Worm (Caenorhabditis elegans) whole organism, L4 larva: ENCODE measurements around the gene C49H3.16.

Experiments
- D1046.2 ChIP-seq: fragments of 200-800 bp; sonication (Bioruptor generic); IDR thresholded peaks from 2 replicates; pipeline ENCODE4 v1.3.6; 2022; ENCODE audit warnings: missing genetic modification characterization, missing compliant biosample characterization
- F10B5.3 ChIP-seq: sonication (generic microtip); optimal IDR thresholded peaks from 2 replicates; lab custom pipeline; 2016; ENCODE audit warnings: mild to moderate bottlenecking, missing genetic modification characterization, missing compliant biosample characterization
- F37D6.2 ChIP-seq: sonication (generic microtip); optimal IDR thresholded peaks from 2 replicates; lab custom pipeline; 2016; ENCODE audit warnings: mild to moderate bottlenecking, missing genetic modification characterization, missing compliant biosample characterization
- F49E8.2 ChIP-seq: sonication (generic microtip); optimal IDR thresholded peaks from 2 replicates; lab custom pipeline; 2016; ENCODE audit warnings: missing compliant biosample characterization, mild to moderate bottlenecking, missing genetic modification characterization, borderline replicate concordance
- T26A8.4 ChIP-seq: fragments of 200-800 bp; sonication (Bioruptor generic); IDR thresholded peaks from 2 replicates; pipeline ENCODE4 v1.3.6; 2022; ENCODE audit warnings: missing genetic modification characterization, missing compliant biosample characterization
- Y75B8A.6 ChIP-seq: fragments of 200-800 bp; sonication (Bioruptor generic); IDR thresholded peaks from 2 replicates; pipeline ENCODE4 v1.3.6; 2022; ENCODE audit warnings: missing genetic modification reagents, missing genetic modification characterization, missing compliant biosample characterization
- ZK337.2 ChIP-seq: fragments of 200-800 bp; sonication (Bioruptor generic); IDR thresholded peaks from 2 replicates; pipeline ENCODE4 v1.3.6; 2022; ENCODE audit warnings: missing genetic modification reagents, missing genetic modification characterization, missing compliant biosample characterization
- aha-1 ChIP-seq: fragments of 150-350 bp; peaks from one replicate; lab custom pipeline; 2014; ENCODE audit warnings: missing biosample characterization, missing genetic modification characterization
- aly-2 ChIP-seq: sonication (generic microtip); optimal IDR thresholded peaks from 2 replicates; lab custom pipeline; 2018; ENCODE audit warnings: missing biosample characterization, missing genetic modification characterization
- ceh-32 ChIP-seq: sonication (generic microtip); optimal IDR thresholded peaks from 2 replicates; lab custom pipeline; 2016; ENCODE audit warnings: mild to moderate bottlenecking, missing genetic modification characterization, missing compliant biosample characterization; ENCODE audit not compliant: poor library complexity
- ceh-44 ChIP-seq: fragments of 200-800 bp; sonication (Bioruptor generic); IDR thresholded peaks from 2 replicates; pipeline ENCODE4 v1.3.6; 2022; ENCODE audit warnings: missing genetic modification reagents, missing genetic modification characterization, missing compliant biosample characterization
- ceh-62 ChIP-seq: sonication (generic microtip); optimal IDR thresholded peaks from 2 replicates; lab custom pipeline; 2017; ENCODE audit warnings: missing biosample characterization, missing genetic modification characterization
- ceh-82 ChIP-seq: sonication (generic microtip); optimal IDR thresholded peaks from 2 replicates; lab custom pipeline; 2017; ENCODE audit warnings: missing biosample characterization, missing genetic modification characterization
- ctbp-1 ChIP-seq: fragments of 200-800 bp; sonication (Bioruptor generic); IDR thresholded peaks from 2 replicates; pipeline ENCODE4 v1.3.6; 2022; ENCODE audit warnings: missing genetic modification reagents, missing genetic modification characterization, missing compliant biosample characterization
- daf-12 ChIP-seq: fragments of 150-350 bp; optimal IDR thresholded peaks from 2 replicates; lab custom pipeline; 2014; ENCODE audit warnings: missing biosample characterization, missing genetic modification reagents, missing genetic modification characterization
- daf-16 ChIP-seq, 3 experiments: sonication (generic microtip); optimal IDR thresholded peaks; 2 replicates each; lab custom pipeline; 2016 to 2017; ENCODE audit warnings: missing genetic modification characterization in 3 of 3, missing genetic modification reagents in 3 of 3, mild to moderate bottlenecking in 2 of 3, missing compliant biosample characterization in 2 of 3, missing biosample characterization in 1 of 3, moderate library complexity in 1 of 3
- daf-19 ChIP-seq: fragments of 200-800 bp; sonication (Bioruptor generic); conservative IDR thresholded peaks from 2 replicates; pipeline ENCODE4 v1.3.6; 2022; ENCODE audit warnings: missing genetic modification characterization, missing compliant biosample characterization
- daf-8 ChIP-seq: fragments of 200-800 bp; sonication (Bioruptor generic); IDR thresholded peaks from 2 replicates; pipeline ENCODE4 v1.3.6; 2022; ENCODE audit warnings: missing genetic modification characterization, missing compliant biosample characterization
- dmd-9 ChIP-seq: fragments of 200-800 bp; sonication (Bioruptor generic); IDR thresholded peaks from 2 replicates; pipeline ENCODE4 v1.3.6; 2022; ENCODE audit warnings: missing genetic modification reagents, missing genetic modification characterization, missing compliant biosample characterization
- dpl-1 ChIP-seq: fragments of 150-350 bp; optimal IDR thresholded peaks from 2 replicates; lab custom pipeline; 2014; ENCODE audit warnings: missing biosample characterization, missing genetic modification reagents, missing genetic modification characterization
- duxl-1 ChIP-seq: sonication (generic microtip); optimal IDR thresholded peaks from 2 replicates; lab custom pipeline; 2016; ENCODE audit warnings: mild to moderate bottlenecking, missing genetic modification characterization, moderate library complexity, missing compliant biosample characterization; ENCODE audit not compliant: poor library complexity
- hmg-1.1 ChIP-seq: fragments of 200-800 bp; sonication (Bioruptor generic); IDR thresholded peaks from 2 replicates; pipeline ENCODE4 v1.3.6; 2022; ENCODE audit warnings: missing genetic modification reagents, missing genetic modification characterization, missing compliant biosample characterization
- jun-1 ChIP-seq: fragments of 150-350 bp; optimal IDR thresholded peaks from 2 replicates; lab custom pipeline; 2014; ENCODE audit warnings: missing biosample characterization, missing genetic modification reagents, missing genetic modification characterization
- lim-7 ChIP-seq: fragments of 200-800 bp; sonication (Bioruptor generic); IDR thresholded peaks from 2 replicates; pipeline ENCODE4 v1.3.6; 2022; ENCODE audit warnings: missing genetic modification characterization, missing compliant biosample characterization
- lin-1 ChIP-seq: fragments of 200-800 bp; sonication (Bioruptor generic); IDR thresholded peaks from 2 replicates; pipeline ENCODE4 v1.3.6; 2022; ENCODE audit warnings: missing genetic modification reagents, missing genetic modification characterization, missing compliant biosample characterization
- lin-13 ChIP-seq: fragments of 150-350 bp; optimal IDR thresholded peaks from 2 replicates; lab custom pipeline; 2014; ENCODE audit warnings: missing biosample characterization, missing genetic modification reagents, missing genetic modification characterization
- lin-15B ChIP-seq: fragments of 150-350 bp; sonication (generic microtip); optimal IDR thresholded peaks from 3 replicates; lab custom pipeline; 2014; ENCODE audit warnings: missing biosample characterization, missing genetic modification characterization
- lin-39 ChIP-seq: fragments of 150-350 bp; optimal IDR thresholded peaks from 2 replicates; lab custom pipeline; 2014; ENCODE audit warnings: missing biosample characterization, missing genetic modification reagents, missing genetic modification characterization
- madf-5 ChIP-seq, 2 experiments: fragments of 200-800 bp; sonication (Bioruptor generic); IDR thresholded peaks; 2 replicates each; pipeline ENCODE4 v1.3.6; 2022; ENCODE audit warnings: missing compliant biosample characterization in 2 of 2, missing genetic modification characterization in 2 of 2
- madf-9 ChIP-seq: fragments of 200-800 bp; sonication (Bioruptor generic); conservative IDR thresholded peaks from 2 replicates; pipeline ENCODE4 v1.3.6; 2022; ENCODE audit warnings: missing genetic modification reagents, missing genetic modification characterization, missing compliant biosample characterization
- mep-1 ChIP-seq: fragments of 150-350 bp; sonication (generic microtip); optimal IDR thresholded peaks from 3 replicates; lab custom pipeline; 2014; ENCODE audit warnings: missing biosample characterization, missing genetic modification characterization
- mes-2 ChIP-seq: sonication (generic microtip); optimal IDR thresholded peaks from 2 replicates; lab custom pipeline; 2016; ENCODE audit warnings: missing genotype, mild to moderate bottlenecking, missing genetic modification characterization, missing compliant biosample characterization; ENCODE audit not compliant: poor library complexity, severe bottlenecking
- mxl-2 ChIP-seq: fragments of 200-800 bp; sonication (Bioruptor generic); conservative IDR thresholded peaks from 2 replicates; pipeline ENCODE4 v1.3.6; 2022; ENCODE audit warnings: missing genetic modification reagents, missing genetic modification characterization, missing compliant biosample characterization
- mxl-3 ChIP-seq: fragments of 200-800 bp; sonication (Bioruptor generic); optimal IDR thresholded peaks from 2 replicates; lab custom pipeline; 2018; ENCODE audit warnings: mild to moderate bottlenecking, missing genetic modification characterization, missing compliant biosample characterization
- nhr-10 ChIP-seq: fragments of 150-350 bp; optimal IDR thresholded peaks from 2 replicates; lab custom pipeline; 2014; ENCODE audit warnings: missing biosample characterization, missing genetic modification characterization
- nhr-102 ChIP-seq: sonication (generic microtip); optimal IDR thresholded peaks from 2 replicates; lab custom pipeline; 2016; ENCODE audit warnings: mild to moderate bottlenecking, missing genetic modification characterization, moderate library complexity, missing compliant biosample characterization
- nhr-42 ChIP-seq: fragments of 200-800 bp; sonication (Bioruptor generic); IDR thresholded peaks from 2 replicates; pipeline ENCODE4 v1.3.6; 2022; ENCODE audit warnings: missing genetic modification characterization, missing compliant biosample characterization
- nhr-6 ChIP-seq: fragments of 150-350 bp; optimal IDR thresholded peaks from 2 replicates; lab custom pipeline; 2014; ENCODE audit warnings: missing biosample characterization, missing genetic modification characterization
- pha-4 ChIP-seq, 2 experiments: fragments of 150-350 bp in 1 of 2; fragments of 200-800 bp in 1 of 2; sonication (Bioruptor generic) in 1 of 2; IDR thresholded peaks in 1 of 2; optimal IDR thresholded peaks in 1 of 2; 2 replicates each; pipeline versions ENCODE4 v1.3.6 to Lab custom; 2014 to 2022; ENCODE audit warnings: missing genetic modification characterization in 2 of 2, missing genetic modification reagents in 2 of 2, missing biosample characterization in 1 of 2, missing compliant biosample characterization in 1 of 2
- rbr-2 ChIP-seq: sonication (generic microtip); optimal IDR thresholded peaks from 2 replicates; lab custom pipeline; 2016; ENCODE audit warnings: missing genotype, missing genetic modification characterization, missing compliant biosample characterization
- sdz-12 ChIP-seq: fragments of 200-800 bp; sonication (Bioruptor generic); optimal IDR thresholded peaks from 2 replicates; lab custom pipeline; 2018; ENCODE audit warnings: mild to moderate bottlenecking, missing genetic modification characterization, missing compliant biosample characterization
- set-16 ChIP-seq: fragments of 200-800 bp; sonication (Bioruptor generic); IDR thresholded peaks from 2 replicates; pipeline ENCODE4 v1.3.6; 2022; ENCODE audit warnings: missing genetic modification reagents, missing genetic modification characterization, missing compliant biosample characterization
- skn-1 ChIP-seq: fragments of 150-350 bp; optimal IDR thresholded peaks from 2 replicates; lab custom pipeline; 2014; ENCODE audit warnings: missing biosample characterization, missing genetic modification characterization
- spr-1 ChIP-seq: sonication (generic microtip); optimal IDR thresholded peaks from 2 replicates; lab custom pipeline; 2016; ENCODE audit warnings: mild to moderate bottlenecking, missing genetic modification characterization, missing compliant biosample characterization
- unc-39 ChIP-seq: sonication (generic microtip); optimal IDR thresholded peaks from 2 replicates; lab custom pipeline; 2017; ENCODE audit warnings: missing biosample characterization, missing genetic modification characterization
- unc-62 ChIP-seq, 3 experiments: fragments of 150-350 bp in 1 of 3; sonication (generic microtip); optimal IDR thresholded peaks in 2 of 3; peaks in 1 of 3; 1 replicate in 1 of 3; 2 replicates in 2 of 3; lab custom pipeline; 2014 to 2017; ENCODE audit warnings: missing biosample characterization in 3 of 3, missing genetic modification characterization in 3 of 3, missing genetic modification reagents in 3 of 3, missing genotype in 1 of 3
- zfp-2 ChIP-seq: sonication (generic microtip); optimal IDR thresholded peaks from 2 replicates; lab custom pipeline; 2016; ENCODE audit warnings: mild to moderate bottlenecking, missing genetic modification characterization, missing compliant biosample characterization
- zfp-3 ChIP-seq: fragments of 200-800 bp; sonication (Bioruptor generic); conservative IDR thresholded peaks from 2 replicates; pipeline ENCODE4 v1.3.6; 2022; ENCODE audit warnings: missing genetic modification reagents, missing genetic modification characterization, missing compliant biosample characterization
- zip-11 ChIP-seq: fragments of 200-800 bp; sonication (Bioruptor generic); IDR thresholded peaks from 2 replicates; pipeline ENCODE4 v1.3.6; 2022; ENCODE audit warnings: missing genetic modification characterization, missing compliant biosample characterization
- zip-2 ChIP-seq: fragments of 150-350 bp; optimal IDR thresholded peaks from 2 replicates; lab custom pipeline; 2014; ENCODE audit warnings: missing biosample characterization, missing genetic modification characterization
- ztf-11 ChIP-seq: fragments of 150-350 bp; optimal IDR thresholded peaks from 2 replicates; lab custom pipeline; 2014; ENCODE audit warnings: missing biosample characterization, missing genetic modification characterization

C49H3.16 gene

DNA sequence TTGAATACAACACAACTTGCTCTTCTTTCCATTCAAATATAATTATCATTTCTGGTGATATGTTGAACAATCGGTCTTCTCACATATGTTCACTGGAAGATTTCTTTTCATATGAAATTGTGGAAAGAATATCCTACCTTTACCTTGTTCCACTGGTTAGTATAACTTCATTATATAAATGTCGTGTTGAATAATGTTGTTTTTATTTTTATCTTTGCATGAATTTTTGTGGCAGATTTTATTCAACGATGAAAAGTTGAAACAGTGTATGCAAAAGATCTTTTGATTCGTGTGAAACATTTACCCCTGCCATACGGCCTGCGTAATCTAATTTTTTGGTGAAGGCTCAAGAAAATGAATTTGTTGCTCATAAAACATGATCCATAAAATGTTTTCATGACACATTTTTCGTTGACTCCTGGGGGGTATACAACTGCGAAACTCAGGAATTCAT is 41.7 kb downstream of the C49H3.16 start:
- TF ChIP-seq daf-16 (GFP tag; optimal IDR thresholded peaks at IDR 0.05; lab: Kevin White, UChicago) = no peak
- no peak for TF ChIP-seq daf-16 (tag; optimal IDR thresholded peaks at IDR 0.05; lab: Kevin White, UChicago)
- no peak for TF ChIP-seq hmg-1.1
- peak; percentile 27 for TF ChIP-seq lin-13 (GFP tag; lab: Kevin White, UChicago)
- no peak for TF ChIP-seq Y75B8A.6 (GFP tag; lab: Robert Waterston, UW)
- no peak for TF ChIP-seq mxl-2
- TF ChIP-seq daf-8 (GFP tag; lab: Robert Waterston, UW) = no peak
- TF ChIP-seq daf-19 (GFP tag; lab: Robert Waterston, UW) = no peak
- no peak for TF ChIP-seq zfp-3 (GFP tag; lab: Robert Waterston, UW)
- no peak for TF ChIP-seq mep-1
- TF ChIP-seq jun-1 = no peak
- TF ChIP-seq unc-39 (tag; lab: Kevin White, UChicago) = no peak
- no peak for TF ChIP-seq lin-1 (GFP tag; lab: Robert Waterston, UW)
- TF ChIP-seq pha-4 (GFP tag; IDR thresholded peaks at IDR 0.05; lab: Robert Waterston, UW) = peak; percentile 67; the same call in 1 of the 2 replicates
- TF ChIP-seq pha-4 (tag; optimal IDR thresholded peaks at IDR 0.05; lab: Kevin White, UChicago) = no peak
- peak; percentile 94 for TF ChIP-seq F49E8.2 (tag; lab: Kevin White, UChicago)
- TF ChIP-seq aha-1 (tag; lab: Kevin White, UChicago) = no peak
- TF ChIP-seq ctbp-1 = peak; percentile 28; the same call in 1 of the 2 replicates
- no peak for TF ChIP-seq ZK337.2 (GFP tag; lab: Robert Waterston, UW)
- no peak for TF ChIP-seq daf-12
- TF ChIP-seq sdz-12 (GFP tag; lab: Kevin White, UChicago) = no peak
- no peak for TF ChIP-seq aly-2 (tag; lab: Kevin White, UChicago)
- TF ChIP-seq D1046.2 (GFP tag; lab: Robert Waterston, UW) = no peak
- no peak for TF ChIP-seq dpl-1 (GFP tag; lab: Kevin White, UChicago)
- TF ChIP-seq duxl-1 (tag; lab: Kevin White, UChicago) = peak; percentile 60
- TF ChIP-seq T26A8.4 (GFP tag; lab: Robert Waterston, UW) = no peak
- TF ChIP-seq ceh-62 (tag; lab: Kevin White, UChicago) = no peak
- TF ChIP-seq zfp-2 (tag; lab: Kevin White, UChicago) = no peak
- TF ChIP-seq mes-2 (tag; lab: Kevin White, UChicago) = no peak
- TF ChIP-seq zip-11 (GFP tag; lab: Robert Waterston, UW) = no peak
- no peak for TF ChIP-seq nhr-10 (tag; lab: Kevin White, UChicago)
- no peak for TF ChIP-seq set-16 (GFP tag; lab: Robert Waterston, UW)
- TF ChIP-seq ceh-82 (tag; lab: Kevin White, UChicago) = no peak
- no peak for TF ChIP-seq mxl-3 (GFP tag; lab: Kevin White, UChicago)
- TF ChIP-seq spr-1 = no peak
- no peak for TF ChIP-seq nhr-42
- TF ChIP-seq F10B5.3 = no peak
- no peak for TF ChIP-seq unc-62 (GFP tag; optimal IDR thresholded peaks at IDR 0.05 in 1 of 2; lab: Kevin White, UChicago)
- no peak for TF ChIP-seq unc-62 (tag; optimal IDR thresholded peaks at IDR 0.05; lab: Kevin White, UChicago)
- TF ChIP-seq ztf-11 = no peak
- no peak for TF ChIP-seq ceh-32 (tag; lab: Kevin White, UChicago)
- no peak for TF ChIP-seq madf-5 (GFP tag; IDR thresholded peaks at IDR 0.05; lab: Robert Waterston, UW)
- TF ChIP-seq nhr-6 (tag; lab: Kevin White, UChicago) = no peak
- TF ChIP-seq ceh-44 (GFP tag; lab: Robert Waterston, UW) = no peak
- no peak for TF ChIP-seq skn-1
- TF ChIP-seq nhr-102 (tag; lab: Kevin White, UChicago) = no peak
- TF ChIP-seq lin-39 = no peak
- no peak for TF ChIP-seq zip-2
- TF ChIP-seq dmd-9 (GFP tag; lab: Robert Waterston, UW) = no peak
- TF ChIP-seq lin-15B = no peak
- no peak for TF ChIP-seq lim-7 (GFP tag; lab: Robert Waterston, UW)
- TF ChIP-seq rbr-2 (tag; lab: Kevin White, UChicago) = no peak
- no peak for TF ChIP-seq madf-9 (GFP tag; lab: Robert Waterston, UW)
- no peak for TF ChIP-seq F37D6.2 (tag; lab: Kevin White, UChicago)
